Fruit fly (Drosophila melanogaster) whole organism, embryonic: ENCODE data around the gene sau.

Experiments
- Atf6 ChIP-seq: fragments of 200-800 bp; sonication (Bioruptor generic); IDR thresholded peaks from 2 replicates; pipeline ENCODE4 v1.3.6; 2022; ENCODE audit warnings: missing biosample characterization, missing genetic modification characterization
- CG10147 ChIP-seq: fragments of 200-800 bp; sonication (Bioruptor generic); optimal IDR thresholded peaks from 2 replicates; lab custom pipeline; 2019; ENCODE audit warnings: missing biosample characterization, mild to moderate bottlenecking, missing genetic modification characterization, moderate library complexity
- CG11504 ChIP-seq: fragments of 200-800 bp; sonication (Bioruptor generic); optimal IDR thresholded peaks from 3 replicates; lab custom pipeline; 2019; ENCODE audit warnings: missing biosample characterization, mild to moderate bottlenecking, missing genetic modification characterization, moderate library complexity
- CG11560 ChIP-seq: fragments of 200-800 bp; sonication (Bioruptor generic); IDR thresholded peaks from 3 replicates; pipeline ENCODE4 v1.3.6; 2022; ENCODE audit warnings: missing biosample characterization, missing genetic modification characterization
- CG13894 ChIP-seq: fragments of 200-800 bp; sonication (Bioruptor generic); optimal IDR thresholded peaks from 3 replicates; lab custom pipeline; 2018; ENCODE audit warnings: missing biosample characterization, mild to moderate bottlenecking, missing genetic modification characterization, moderate library complexity
- CG14014 ChIP-seq: fragments of 200-800 bp; sonication (Bioruptor generic); IDR thresholded peaks from 2 replicates; pipeline ENCODE4 v1.3.6; 2022; ENCODE audit warnings: missing biosample characterization, missing genetic modification characterization
- CG14050 ChIP-seq: fragments of 200-800 bp; sonication (Bioruptor generic); IDR thresholded peaks from 3 replicates; pipeline ENCODE4 v1.3.6; 2022; ENCODE audit warnings: missing biosample characterization, missing genetic modification characterization
- CG14441 ChIP-seq: fragments of 200-800 bp; sonication (Bioruptor generic); IDR thresholded peaks from 2 replicates; pipeline ENCODE4 v1.3.6; 2022; ENCODE audit warnings: missing biosample characterization, missing genetic modification characterization
- CG14860 ChIP-seq: fragments of 200-800 bp; sonication (Bioruptor generic); IDR thresholded peaks from 3 replicates; pipeline ENCODE4 v1.3.6; 2022; ENCODE audit warnings: missing biosample characterization, missing genetic modification characterization; ENCODE audit not compliant: partially characterized antibody
- CG16779 ChIP-seq: fragments of 200-800 bp; sonication (Bioruptor generic); IDR thresholded peaks from 2 replicates; pipeline ENCODE4 v1.3.6; 2022; ENCODE audit warnings: missing biosample characterization, missing genetic modification characterization
- CG17568 ChIP-seq: fragments of 200-800 bp; sonication (Bioruptor generic); optimal IDR thresholded peaks from 2 replicates; lab custom pipeline; 2018; ENCODE audit warnings: missing biosample characterization, mild to moderate bottlenecking, missing genetic modification characterization, moderate library complexity
- CG1832 ChIP-seq: fragments of 200-800 bp; sonication (Bioruptor generic); optimal IDR thresholded peaks from 2 replicates; lab custom pipeline; 2017; ENCODE audit warnings: missing biosample characterization, mild to moderate bottlenecking, missing genetic modification characterization, inconsistent platforms
- CG2120 ChIP-seq: fragments of 200-800 bp; sonication (Bioruptor generic); optimal IDR thresholded peaks from 3 replicates; lab custom pipeline; 2016; ENCODE audit warnings: missing biosample characterization, missing genetic modification characterization
- CG4360 ChIP-seq: fragments of 200-800 bp; sonication (Bioruptor generic); IDR thresholded peaks from 2 replicates; pipeline ENCODE4 v1.3.6; 2022; ENCODE audit warnings: missing biosample characterization, missing genetic modification characterization
- CG4730 ChIP-seq: fragments of 200-800 bp; sonication (Bioruptor generic); IDR thresholded peaks from 2 replicates; pipeline ENCODE4 v1.3.6; 2022; ENCODE audit warnings: missing biosample characterization, missing genetic modification characterization
- CG6683 ChIP-seq: fragments of 200-800 bp; sonication (Bioruptor generic); optimal IDR thresholded peaks from 2 replicates; lab custom pipeline; 2017; ENCODE audit warnings: missing biosample characterization, mild to moderate bottlenecking, missing genetic modification characterization, missing genetic modification reagents
- CG6689 ChIP-seq: fragments of 200-800 bp; sonication (Bioruptor generic); IDR thresholded peaks from 2 replicates; pipeline ENCODE4 v1.3.6; 2022; ENCODE audit warnings: missing biosample characterization, missing genetic modification characterization
- CG8478 ChIP-seq: fragments of >200 bp; optimal IDR thresholded peaks from 2 replicates; lab custom pipeline; 2018
- CTCF ChIP-seq: fragments of 200-800 bp; sonication (Bioruptor generic); optimal IDR thresholded peaks from 2 replicates; lab custom pipeline; 2017; ENCODE audit warnings: missing biosample characterization, mild to moderate bottlenecking, missing genetic modification characterization, moderate library complexity
- Dll ChIP-seq: fragments of 200-800 bp; sonication (Bioruptor generic); IDR thresholded peaks from 4 replicates; pipeline ENCODE4 v1.3.6; 2022; ENCODE audit warnings: missing biosample characterization, missing genetic modification characterization; ENCODE audit not compliant: partially characterized antibody
- Fer2 ChIP-seq: fragments of 200-800 bp; sonication (Bioruptor generic); optimal IDR thresholded peaks from 2 replicates; lab custom pipeline; 2018; ENCODE audit warnings: missing biosample characterization, mild to moderate bottlenecking, missing genetic modification characterization, moderate library complexity
- H2.0 ChIP-seq: fragments of 200-800 bp; sonication (Bioruptor generic); IDR thresholded peaks from 2 replicates; pipeline ENCODE4 v1.3.6; 2022; ENCODE audit warnings: missing biosample characterization, missing genetic modification characterization
- HLHmδ ChIP-seq: fragments of 200-800 bp; sonication (Bioruptor generic); optimal IDR thresholded peaks from 2 replicates; lab custom pipeline; 2018; ENCODE audit warnings: missing biosample characterization, mild to moderate bottlenecking, missing genetic modification characterization, moderate library complexity
- Optix ChIP-seq: fragments of 200-800 bp; sonication (Bioruptor generic); IDR thresholded peaks from 3 replicates; pipeline ENCODE4 v1.3.6; 2022; ENCODE audit warnings: missing biosample characterization, missing genetic modification characterization
- Rx ChIP-seq: fragments of 200-800 bp; sonication (Bioruptor generic); IDR thresholded peaks from 2 replicates; pipeline ENCODE4 v1.3.6; 2022; ENCODE audit warnings: missing biosample characterization, missing genetic modification characterization
- Scr ChIP-seq: fragments of 200-800 bp; sonication (Bioruptor generic); IDR thresholded peaks from 2 replicates; pipeline ENCODE4 v1.3.6; 2022; ENCODE audit warnings: missing biosample characterization, missing genetic modification characterization; ENCODE audit not compliant: partially characterized antibody
- TFAM ChIP-seq: fragments of 200-800 bp; sonication (Bioruptor generic); optimal IDR thresholded peaks from 2 replicates; lab custom pipeline; 2017; ENCODE audit warnings: missing biosample characterization, missing genetic modification characterization, inconsistent platforms
- al ChIP-seq: fragments of 200-800 bp; sonication (Bioruptor generic); IDR thresholded peaks from 2 replicates; pipeline ENCODE4 v1.3.6; 2022; ENCODE audit warnings: missing biosample characterization, missing genetic modification characterization
- ato ChIP-seq: fragments of 200-800 bp; sonication (Bioruptor generic); IDR thresholded peaks from 2 replicates; pipeline ENCODE4 v1.3.6; 2022; ENCODE audit warnings: missing biosample characterization, missing genetic modification characterization; ENCODE audit not compliant: partially characterized antibody
- az2 ChIP-seq: fragments of 200-800 bp; sonication (Bioruptor generic); optimal IDR thresholded peaks from 3 replicates; lab custom pipeline; 2016; ENCODE audit warnings: missing biosample characterization, missing genetic modification characterization
- btn ChIP-seq: fragments of 200-800 bp; sonication (Bioruptor generic); optimal IDR thresholded peaks from 2 replicates; lab custom pipeline; 2016; ENCODE audit warnings: missing biosample characterization, missing genetic modification characterization
- corto ChIP-seq: fragments of 200-800 bp; sonication (Bioruptor generic); optimal IDR thresholded peaks from 2 replicates; lab custom pipeline; 2016; ENCODE audit warnings: missing biosample characterization, mild to moderate bottlenecking, missing genetic modification characterization, moderate library complexity
- da ChIP-seq: fragments of 200-800 bp; sonication (Bioruptor generic); optimal IDR thresholded peaks from 2 replicates; lab custom pipeline; 2016; ENCODE audit warnings: missing biosample characterization, missing genetic modification characterization
- dati ChIP-seq: fragments of 200-800 bp; sonication (Bioruptor generic); IDR thresholded peaks from 2 replicates; pipeline ENCODE4 v1.3.6; 2022; ENCODE audit warnings: missing biosample characterization, missing genetic modification characterization
- disco-r ChIP-seq: fragments of 200-800 bp; sonication (Bioruptor generic); optimal IDR thresholded peaks from 2 replicates; lab custom pipeline; 2016; ENCODE audit warnings: missing biosample characterization, missing genetic modification characterization
- eve ChIP-seq, 2 experiments: fragments of >200 bp; optimal IDR thresholded peaks; 2 replicates each; lab custom pipeline; 2017; ENCODE audit warnings: missing biosample characterization in 2 of 2, missing genetic modification characterization in 2 of 2
- fd64A ChIP-seq: fragments of 200-800 bp; sonication (Bioruptor generic); optimal IDR thresholded peaks from 3 replicates; lab custom pipeline; 2018; ENCODE audit warnings: missing biosample characterization, mild to moderate bottlenecking, missing genetic modification characterization
- fru ChIP-seq: fragments of >200 bp; optimal IDR thresholded peaks from 2 replicates; lab custom pipeline; 2017
- gcm ChIP-seq: fragments of 200-800 bp; sonication (Bioruptor generic); optimal IDR thresholded peaks from 2 replicates; lab custom pipeline; 2019; ENCODE audit warnings: missing biosample characterization, mild to moderate bottlenecking, missing genetic modification characterization, moderate library complexity
- gro ChIP-seq: fragments of 200-800 bp; sonication (Bioruptor generic); optimal IDR thresholded peaks from 2 replicates; lab custom pipeline; 2016; ENCODE audit warnings: missing biosample characterization, missing genetic modification characterization
- gsb ChIP-seq: fragments of 200-800 bp; sonication (Bioruptor generic); IDR thresholded peaks from 2 replicates; pipeline ENCODE4 v1.3.6; 2022; ENCODE audit warnings: missing biosample characterization, missing genetic modification characterization
- luna ChIP-seq: fragments of 200-800 bp; sonication (Bioruptor generic); optimal IDR thresholded peaks from 2 replicates; lab custom pipeline; 2016; ENCODE audit warnings: missing biosample characterization, missing genetic modification characterization
- maf-S ChIP-seq: fragments of 200-800 bp; sonication (Bioruptor generic); optimal IDR thresholded peaks from 2 replicates; lab custom pipeline; 2016; ENCODE audit warnings: missing biosample characterization, missing genetic modification characterization
- peb ChIP-seq: fragments of 200-800 bp; sonication (Bioruptor generic); IDR thresholded peaks from 2 replicates; pipeline ENCODE4 v1.3.6; 2022; ENCODE audit warnings: missing biosample characterization, missing genetic modification characterization
- phol ChIP-seq: fragments of 200-800 bp; sonication (Bioruptor generic); optimal IDR thresholded peaks from 3 replicates; lab custom pipeline; 2018; ENCODE audit warnings: missing biosample characterization, mild to moderate bottlenecking, missing genetic modification characterization, moderate library complexity
- pita ChIP-seq: fragments of 200-800 bp; sonication (Bioruptor generic); optimal IDR thresholded peaks from 2 replicates; lab custom pipeline; 2017; ENCODE audit warnings: missing biosample characterization, mild to moderate bottlenecking, missing genetic modification characterization
- rib ChIP-seq: fragments of 200-800 bp; sonication (Bioruptor generic); IDR thresholded peaks from 2 replicates; pipeline ENCODE4 v1.3.6; 2022; ENCODE audit warnings: missing biosample characterization, missing genetic modification characterization
- run ChIP-seq: fragments of 200-800 bp; sonication (Bioruptor generic); optimal IDR thresholded peaks from 3 replicates; lab custom pipeline; 2018; ENCODE audit warnings: missing biosample characterization, mild to moderate bottlenecking, missing genetic modification characterization
- schlank ChIP-seq: fragments of 200-800 bp; sonication (Bioruptor generic); optimal IDR thresholded peaks from 2 replicates; lab custom pipeline; 2018; ENCODE audit warnings: missing biosample characterization, mild to moderate bottlenecking, missing genetic modification characterization
- slp2 ChIP-seq: fragments of 200-800 bp; sonication (Bioruptor generic); optimal IDR thresholded peaks from 2 replicates; lab custom pipeline; 2016; ENCODE audit warnings: missing biosample characterization, missing genetic modification characterization
- tio ChIP-seq: fragments of 200-800 bp; sonication (Bioruptor generic); optimal IDR thresholded peaks from 2 replicates; lab custom pipeline; 2017; ENCODE audit warnings: missing biosample characterization, missing genetic modification characterization, inconsistent platforms
- usp ChIP-seq: fragments of >200 bp; optimal IDR thresholded peaks from 2 replicates; lab custom pipeline; 2017; ENCODE audit warnings: missing biosample characterization, missing genetic modification characterization
- yki ChIP-seq: fragments of >200 bp; optimal IDR thresholded peaks from 3 replicates; lab custom pipeline; 2018

sau gene

DNA sequence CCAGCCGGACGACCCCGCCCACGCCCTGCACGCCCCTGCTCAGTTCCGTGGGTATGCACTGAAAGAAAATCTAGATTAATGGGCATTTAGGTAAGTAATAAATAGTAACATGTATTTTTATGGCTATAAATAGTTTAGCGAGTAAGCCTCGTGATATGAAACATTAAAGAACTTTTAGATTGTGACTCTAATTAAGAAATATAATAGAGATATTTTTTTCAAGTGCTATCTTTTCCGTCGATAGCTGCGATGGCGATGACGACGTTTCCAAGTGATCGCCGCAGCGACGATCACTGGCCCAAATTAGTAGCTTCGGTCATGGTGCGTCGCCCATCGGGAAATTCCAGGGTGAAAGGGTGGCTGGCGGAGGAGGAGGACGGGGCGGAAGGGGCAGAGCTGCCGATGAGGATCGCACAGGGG lies 46.0 kb upstream of the sau start (continued):
- TF ChIP-seq CG14441 (GFP tag; lab: Robert Waterston, UW): peak; percentile 85
- TF ChIP-seq Scr (GFP tag; lab: Robert Waterston, UW): no peak
- TF ChIP-seq gro: peak; percentile 50
- TF ChIP-seq phol (tag; lab: Kevin White, UChicago): peak; percentile 94
- TF ChIP-seq CG14050 (GFP tag; lab: Robert Waterston, UW): peak; percentile 80
- TF ChIP-seq gcm (GFP tag; lab: Kevin White, UChicago): peak; percentile 93
- peak; percentile 90 for TF ChIP-seq az2 (GFP tag; lab: Kevin White, UChicago)
- TF ChIP-seq schlank: peak; percentile 42
- TF ChIP-seq CG11504 (tag; lab: Kevin White, UChicago): peak; percentile 93
- no peak for TF ChIP-seq usp (GFP tag; lab: Kevin White, UChicago)
- TF ChIP-seq gsb (GFP tag; lab: Robert Waterston, UW): peak; percentile 75
- peak; percentile 82 for TF ChIP-seq fd64A (GFP tag; lab: Kevin White, UChicago)
- TF ChIP-seq al (GFP tag; lab: Robert Waterston, UW): peak; percentile 75
- TF ChIP-seq CG14014 (GFP tag; lab: Robert Waterston, UW): peak; percentile 87
- TF ChIP-seq corto (GFP tag; lab: Kevin White, UChicago): no peak
- peak; percentile 34 for TF ChIP-seq disco-r
- TF ChIP-seq luna (GFP tag; lab: Kevin White, UChicago): no peak
- peak; percentile 87 for TF ChIP-seq Atf6 (GFP tag; lab: Robert Waterston, UW)
- peak; percentile 94 for TF ChIP-seq CG6689 (GFP tag; lab: Robert Waterston, UW)
- TF ChIP-seq CG1832 (GFP tag; lab: Kevin White, UChicago): no peak
- TF ChIP-seq fru (lab: Kevin White, UChicago): no peak
- TF ChIP-seq peb: peak; percentile 83
- TF ChIP-seq tio (GFP tag; lab: Kevin White, UChicago): peak; percentile 63
- TF ChIP-seq pita (GFP tag; lab: Kevin White, UChicago): no peak
- TF ChIP-seq HLHmδ (GFP tag; lab: Kevin White, UChicago): no peak
- TF ChIP-seq TFAM: peak; percentile 75
- TF ChIP-seq CG14860 (GFP tag; lab: Robert Waterston, UW): no peak
- peak; percentile 81 for TF ChIP-seq CG17568
- TF ChIP-seq CTCF: peak; percentile 59
- peak; percentile 90 for TF ChIP-seq run (tag; lab: Kevin White, UChicago)
- peak; percentile 57 for TF ChIP-seq Fer2 (tag; lab: Kevin White, UChicago)
- peak; percentile 73 for TF ChIP-seq rib (GFP tag; lab: Robert Waterston, UW)
- TF ChIP-seq Dll: no peak
- TF ChIP-seq CG8478 (lab: Kevin White, UChicago): no peak
- TF ChIP-seq CG11560 (tag; lab: Robert Waterston, UW): peak; percentile 59; the same call in 2 of the 3 replicates
- TF ChIP-seq CG13894 (tag; lab: Kevin White, UChicago): peak; percentile 24
- peak; percentile 56; the same call in 2 of the 3 replicates for TF ChIP-seq Optix
- peak; percentile 60 for TF ChIP-seq CG6683 (GFP tag; lab: Kevin White, UChicago)
- TF ChIP-seq ato: no peak
- peak; percentile 86 for TF ChIP-seq Rx (GFP tag; lab: Robert Waterston, UW)
- peak; percentile 87 for TF ChIP-seq H2.0 (GFP tag; lab: Robert Waterston, UW)
- TF ChIP-seq CG10147 (GFP tag; lab: Kevin White, UChicago): peak; percentile 72
- peak; percentile 71 for TF ChIP-seq slp2 (GFP tag; lab: Kevin White, UChicago)
- TF ChIP-seq btn (GFP tag; lab: Kevin White, UChicago): peak; percentile 75
- TF ChIP-seq da (GFP tag; lab: Kevin White, UChicago): peak; percentile 51
- peak; percentile 73 for TF ChIP-seq CG2120
- peak; percentile 89 for TF ChIP-seq dati (GFP tag; lab: Robert Waterston, UW)
- peak; percentile 38 for TF ChIP-seq maf-S
- TF ChIP-seq CG4730 (GFP tag; lab: Robert Waterston, UW): peak; percentile 84
- no peak for TF ChIP-seq eve (GFP tag; optimal IDR thresholded peaks at IDR 0.05; lab: Kevin White, UChicago)
- peak; percentile 73; the same call in 1 of the 2 replicates for TF ChIP-seq CG16779
- TF ChIP-seq CG4360: peak; percentile 59
- no peak for TF ChIP-seq yki (lab: Kevin White, UChicago)
